Fruit fly (Drosophila melanogaster) whole organism, prepupa: ENCODE data around the gene CG31321.

Experiments used
- Blimp-1 ChIP-seq: fragments of 200-800 bp; sonication (Bioruptor generic); optimal IDR thresholded peaks from 3 replicates; lab custom pipeline; 2017; ENCODE audit warnings: missing biosample characterization, missing genetic modification characterization, mild to moderate bottlenecking, moderate library complexity, missing genetic modification reagents
- CG10669 ChIP-seq: fragments of 200-800 bp; sonication (Bioruptor generic); optimal IDR thresholded peaks from 3 replicates; lab custom pipeline; 2018; ENCODE audit warnings: missing biosample characterization, mild to moderate bottlenecking, missing genetic modification characterization, moderate library complexity
- CG11294 ChIP-seq: fragments of 200-800 bp; sonication (Bioruptor generic); IDR thresholded peaks from 2 replicates; pipeline ENCODE4 v1.3.6; 2022; ENCODE audit warnings: missing biosample characterization, missing genetic modification characterization
- CG11762 ChIP-seq: fragments of 200-800 bp; sonication (Bioruptor generic); optimal IDR thresholded peaks from 3 replicates; lab custom pipeline; 2016; ENCODE audit warnings: missing biosample characterization, missing genetic modification characterization; ENCODE audit not compliant: insufficient read depth
- CG15336 ChIP-seq: fragments of 200-800 bp; sonication (Bioruptor generic); IDR thresholded peaks from 2 replicates; pipeline ENCODE4 v1.3.6; 2022; ENCODE audit warnings: missing biosample characterization, missing genetic modification characterization
- CG1621 ChIP-seq: fragments of 200-800 bp; sonication (Bioruptor generic); optimal IDR thresholded peaks from 3 replicates; lab custom pipeline; 2018; ENCODE audit warnings: missing biosample characterization, mild to moderate bottlenecking, missing genetic modification characterization
- CG16779 ChIP-seq: fragments of 200-800 bp; sonication (Bioruptor generic); optimal IDR thresholded peaks from 3 replicates; lab custom pipeline; 2017; ENCODE audit warnings: missing biosample characterization, mild to moderate bottlenecking, missing genetic modification characterization
- CG3032 ChIP-seq: fragments of 200-800 bp; optimal IDR thresholded peaks from 2 replicates; lab custom pipeline; 2019; ENCODE audit warnings: missing biosample characterization, mild to moderate bottlenecking, missing genetic modification characterization, moderate library complexity
- CG32006 ChIP-seq: fragments of 200-800 bp; sonication (Bioruptor generic); optimal IDR thresholded peaks from 3 replicates; lab custom pipeline; 2017; ENCODE audit warnings: missing biosample characterization, mild to moderate bottlenecking, missing genetic modification characterization
- CG34406 ChIP-seq: fragments of 200-800 bp; sonication (Bioruptor generic); optimal IDR thresholded peaks from 3 replicates; lab custom pipeline; 2016; ENCODE audit warnings: missing biosample characterization, missing genetic modification characterization
- CG3919 ChIP-seq: fragments of 200-800 bp; sonication (Bioruptor generic); optimal IDR thresholded peaks from 3 replicates; lab custom pipeline; 2016; ENCODE audit warnings: missing biosample characterization, missing genetic modification characterization
- CG4318 ChIP-seq: fragments of 200-800 bp; sonication (Bioruptor generic); optimal IDR thresholded peaks from 3 replicates; lab custom pipeline; 2017; ENCODE audit warnings: missing biosample characterization, mild to moderate bottlenecking, missing genetic modification characterization
- CG6163 ChIP-seq: fragments of 200-800 bp; sonication (Bioruptor generic); IDR thresholded peaks from 3 replicates; pipeline ENCODE4 v1.3.6; 2022; ENCODE audit warnings: missing biosample characterization, missing genetic modification characterization
- CG6276 ChIP-seq: fragments of 200-800 bp; sonication (Bioruptor generic); optimal IDR thresholded peaks from 2 replicates; lab custom pipeline; 2017; ENCODE audit warnings: missing biosample characterization, mild to moderate bottlenecking, missing genetic modification characterization
- CG6792 ChIP-seq: fragments of 200-800 bp; sonication (Bioruptor generic); optimal IDR thresholded peaks from 3 replicates; lab custom pipeline; 2016; ENCODE audit warnings: missing biosample characterization, missing genetic modification characterization
- CG6808 ChIP-seq: fragments of 200-800 bp; sonication (Bioruptor generic); optimal IDR thresholded peaks from 3 replicates; lab custom pipeline; 2017; ENCODE audit warnings: missing biosample characterization, missing genetic modification characterization, mild to moderate bottlenecking, moderate library complexity, missing genetic modification reagents
- CG6854 ChIP-seq: fragments of 200-800 bp; sonication (Bioruptor generic); optimal IDR thresholded peaks from 2 replicates; lab custom pipeline; 2017; ENCODE audit warnings: missing biosample characterization, mild to moderate bottlenecking, missing genetic modification characterization
- CG7368 ChIP-seq: fragments of 200-800 bp; sonication (Bioruptor generic); optimal IDR thresholded peaks from 3 replicates; lab custom pipeline; 2016; ENCODE audit warnings: missing biosample characterization, missing genetic modification characterization
- CG8119 ChIP-seq: fragments of 200-800 bp; sonication (Bioruptor generic); IDR thresholded peaks from 3 replicates; pipeline ENCODE4 v1.3.6; 2022; ENCODE audit warnings: missing biosample characterization, missing genetic modification characterization
- CG8319 ChIP-seq: fragments of 200-800 bp; sonication (Bioruptor generic); optimal IDR thresholded peaks from 3 replicates; lab custom pipeline; 2016; ENCODE audit warnings: missing biosample characterization, missing genetic modification characterization
- Eip75B ChIP-seq: fragments of 200-800 bp; sonication (Bioruptor generic); optimal IDR thresholded peaks from 3 replicates; lab custom pipeline; 2016; ENCODE audit warnings: missing biosample characterization, missing genetic modification characterization
- Eip78C ChIP-seq: fragments of 200-800 bp; sonication (Bioruptor generic); peaks from one replicate; lab custom pipeline; 2016; ENCODE audit warnings: missing biosample characterization, missing genetic modification characterization
- Ets21C ChIP-seq: fragments of 200-800 bp; sonication (Bioruptor generic); optimal IDR thresholded peaks from 3 replicates; lab custom pipeline; 2016; ENCODE audit warnings: missing biosample characterization, missing genetic modification characterization
- Ets96B ChIP-seq: fragments of 200-800 bp; optimal IDR thresholded peaks from 2 replicates; lab custom pipeline; 2019; ENCODE audit warnings: missing biosample characterization, mild to moderate bottlenecking, missing genetic modification characterization, moderate library complexity
- Gug ChIP-seq: fragments of 200-800 bp; sonication (Bioruptor generic); IDR thresholded peaks from 2 replicates; pipeline ENCODE4 v1.3.6; 2022; ENCODE audit warnings: missing biosample characterization, missing genetic modification characterization
- Hr38 ChIP-seq: sonication (Bioruptor generic); optimal IDR thresholded peaks from 2 replicates; lab custom pipeline; 2016; ENCODE audit warnings: missing biosample characterization, missing genetic modification characterization
- Hr39 ChIP-seq: fragments of 200-800 bp; sonication (Bioruptor generic); optimal IDR thresholded peaks from 2 replicates; lab custom pipeline; 2016; ENCODE audit warnings: missing biosample characterization, missing genetic modification characterization
- Hr4 ChIP-seq: fragments of 200-800 bp; sonication (Bioruptor generic); optimal IDR thresholded peaks from 3 replicates; lab custom pipeline; 2016; ENCODE audit warnings: missing biosample characterization, missing genetic modification characterization
- Lpt ChIP-seq: fragments of 200-800 bp; sonication (Bioruptor generic); optimal IDR thresholded peaks from 3 replicates; lab custom pipeline; 2016; ENCODE audit warnings: missing biosample characterization, missing genetic modification characterization
- Met ChIP-seq: fragments of 200-800 bp; sonication (Bioruptor generic); optimal IDR thresholded peaks from 3 replicates; lab custom pipeline; 2016; ENCODE audit warnings: missing biosample characterization, missing genetic modification characterization
- Smox ChIP-seq: fragments of 200-800 bp; sonication (Bioruptor generic); optimal IDR thresholded peaks from 3 replicates; lab custom pipeline; 2016; ENCODE audit warnings: missing biosample characterization, missing genetic modification characterization
- Sox102F ChIP-seq: fragments of 200-800 bp; sonication (Bioruptor generic); optimal IDR thresholded peaks from 2 replicates; lab custom pipeline; 2016; ENCODE audit warnings: missing biosample characterization, mild to moderate bottlenecking, missing genetic modification characterization
- Sox14 ChIP-seq: fragments of 200-800 bp; sonication (Bioruptor generic); optimal IDR thresholded peaks from 3 replicates; lab custom pipeline; 2016; ENCODE audit warnings: missing biosample characterization, missing genetic modification characterization
- Sox15 ChIP-seq: fragments of 200-800 bp; sonication (Bioruptor generic); optimal IDR thresholded peaks from 3 replicates; lab custom pipeline; 2016; ENCODE audit warnings: missing biosample characterization, missing genetic modification characterization
- achi ChIP-seq: fragments of 200-800 bp; sonication (Bioruptor generic); optimal IDR thresholded peaks from 3 replicates; lab custom pipeline; 2016; ENCODE audit warnings: missing biosample characterization, missing genetic modification characterization
- acj6 ChIP-seq: fragments of 200-800 bp; sonication (Bioruptor generic); optimal IDR thresholded peaks from 3 replicates; lab custom pipeline; 2016; ENCODE audit warnings: missing biosample characterization, missing genetic modification characterization
- cyc ChIP-seq: fragments of 200-800 bp; sonication (Bioruptor generic); optimal IDR thresholded peaks from 3 replicates; lab custom pipeline; 2016; ENCODE audit warnings: missing biosample characterization, missing genetic modification characterization
- dac ChIP-seq: fragments of 200-800 bp; sonication (Bioruptor generic); optimal IDR thresholded peaks from 2 replicates; lab custom pipeline; 2017; ENCODE audit warnings: missing biosample characterization, mild to moderate bottlenecking, missing genetic modification characterization
- dsx ChIP-seq: fragments of 200-800 bp; optimal IDR thresholded peaks from 3 replicates; lab custom pipeline; 2019; ENCODE audit warnings: missing biosample characterization, mild to moderate bottlenecking, missing genetic modification characterization, moderate library complexity; ENCODE audit not compliant: poor library complexity, severe bottlenecking
- esn ChIP-seq: fragments of 200-800 bp; sonication (Bioruptor generic); optimal IDR thresholded peaks from 2 replicates; lab custom pipeline; 2016; ENCODE audit warnings: missing biosample characterization, mild to moderate bottlenecking, missing genetic modification characterization, moderate library complexity
- fd59A ChIP-seq: fragments of 200-800 bp; sonication (Bioruptor generic); optimal IDR thresholded peaks from 2 replicates; lab custom pipeline; 2017; ENCODE audit warnings: missing biosample characterization, mild to moderate bottlenecking, missing genetic modification characterization, missing genetic modification reagents
- fd85E ChIP-seq: fragments of 200-800 bp; sonication (Bioruptor generic); optimal IDR thresholded peaks from 3 replicates; lab custom pipeline; 2016; ENCODE audit warnings: missing biosample characterization, missing genetic modification characterization
- lz ChIP-seq: fragments of 200-800 bp; sonication (Bioruptor generic); optimal IDR thresholded peaks from 3 replicates; lab custom pipeline; 2016; ENCODE audit warnings: missing biosample characterization, missing genetic modification characterization
- net ChIP-seq: fragments of 200-800 bp; sonication (Bioruptor generic); optimal IDR thresholded peaks from 3 replicates; lab custom pipeline; 2016; ENCODE audit warnings: missing biosample characterization, missing genetic modification characterization
- pdm3 ChIP-seq: fragments of 200-800 bp; sonication (Bioruptor generic); optimal IDR thresholded peaks from 3 replicates; lab custom pipeline; 2016; ENCODE audit warnings: missing biosample characterization, missing genetic modification characterization
- salr ChIP-seq, 2 experiments: fragments of 200-800 bp; sonication (Bioruptor generic); optimal IDR thresholded peaks; 3 replicates each; lab custom pipeline; 2016 to 2018; ENCODE audit warnings: missing biosample characterization in 2 of 2, missing genetic modification characterization in 2 of 2, mild to moderate bottlenecking in 1 of 2
- spab ChIP-seq: fragments of 200-800 bp; sonication (Bioruptor generic); optimal IDR thresholded peaks from 2 replicates; lab custom pipeline; 2017; ENCODE audit warnings: missing biosample characterization, mild to moderate bottlenecking, missing genetic modification characterization, missing genetic modification reagents
- ss ChIP-seq, 2 experiments: fragments of 200-800 bp; sonication (Bioruptor generic); optimal IDR thresholded peaks; 2 replicates in 1 of 2; 3 replicates in 1 of 2; lab custom pipeline; 2017 to 2018; ENCODE audit warnings: mild to moderate bottlenecking in 2 of 2, missing biosample characterization in 2 of 2, missing genetic modification characterization in 2 of 2, moderate library complexity in 1 of 2
- svp ChIP-seq: fragments of 200-800 bp; sonication (Bioruptor generic); peaks from one replicate; lab custom pipeline; 2016; ENCODE audit warnings: missing biosample characterization, missing genetic modification characterization
- topi ChIP-seq: fragments of 200-800 bp; sonication (Bioruptor generic); optimal IDR thresholded peaks from 3 replicates; lab custom pipeline; 2016; ENCODE audit warnings: missing biosample characterization, missing genetic modification characterization
- vri ChIP-seq: fragments of 200-800 bp; sonication (Bioruptor generic); optimal IDR thresholded peaks from 3 replicates; lab custom pipeline; 2016; ENCODE audit warnings: missing biosample characterization, mild to moderate bottlenecking, missing genetic modification characterization

CG31321 gene

dm6 chr3R:14288669-14289383 is 21.3 kb upstream of the CG31321 start, which contains the start of gene red:
TSS of gene red (plus strand) at chr3R:14289071.
- TF ChIP-seq Lpt (GFP tag; lab: Kevin White, UChicago), result peak; percentile 28
- peak; percentile 65 for TF ChIP-seq CG15336
- TF ChIP-seq Eip78C, result peak; percentile 58
- no peak for TF ChIP-seq topi (GFP tag; lab: Kevin White, UChicago)
- TF ChIP-seq Gug (GFP tag; lab: Robert Waterston, UW), result peak; percentile 31; the same call in 1 of the 2 replicates
- TF ChIP-seq vri (GFP tag; lab: Kevin White, UChicago), result peak; percentile 66
- no peak for TF ChIP-seq dac
- no peak for TF ChIP-seq CG10669
- no peak for TF ChIP-seq Hr38
- no peak for TF ChIP-seq Smox (GFP tag; lab: Kevin White, UChicago)
- peak; percentile 55; the same call in 2 of the 3 replicates for TF ChIP-seq CG8119 (GFP tag; lab: Robert Waterston, UW)
- no peak for TF ChIP-seq CG8319 (GFP tag; lab: Kevin White, UChicago)
- peak; percentile 23 for TF ChIP-seq esn (GFP tag; lab: Kevin White, UChicago)
- TF ChIP-seq fd85E (GFP tag; lab: Kevin White, UChicago), result no peak
- TF ChIP-seq CG34406 (GFP tag; lab: Kevin White, UChicago), result no peak
- TF ChIP-seq CG11762, result no peak
- TF ChIP-seq CG3919 (GFP tag; lab: Kevin White, UChicago), result no peak
- peak; percentile 16 for TF ChIP-seq CG4318 (GFP tag; lab: Kevin White, UChicago)
- peak; percentile 54; the same call in 2 of the 3 replicates for TF ChIP-seq CG6163 (GFP tag; lab: Robert Waterston, UW)
- peak; percentile 41 to 58 for TF ChIP-seq ss (GFP tag; optimal IDR thresholded peaks at IDR 0.05; lab: Kevin White, UChicago)
- TF ChIP-seq net (GFP tag; lab: Kevin White, UChicago), result peak; percentile 3
- TF ChIP-seq pdm3, result peak; percentile 10
- peak; percentile 44 for TF ChIP-seq acj6 (GFP tag; lab: Kevin White, UChicago)
- no peak for TF ChIP-seq CG1621 (tag; lab: Kevin White, UChicago)
- TF ChIP-seq CG7368 (GFP tag; lab: Kevin White, UChicago), result no peak
- peak; percentile 67 for TF ChIP-seq svp (GFP tag; lab: Kevin White, UChicago)
- no peak for TF ChIP-seq Sox15 (GFP tag; lab: Kevin White, UChicago)
- TF ChIP-seq fd59A, result no peak
- peak; percentile 25 for TF ChIP-seq Sox102F
- peak; percentile 69 for TF ChIP-seq CG32006
- TF ChIP-seq Hr4 (GFP tag; lab: Kevin White, UChicago), result peak; percentile 69
- TF ChIP-seq dsx (GFP tag; lab: Kevin White, UChicago), result peak; percentile 43
- peak; percentile 96 for TF ChIP-seq Blimp-1 (GFP tag; lab: Kevin White, UChicago)
- TF ChIP-seq Sox14 (GFP tag; lab: Kevin White, UChicago), result no peak
- no peak for TF ChIP-seq spab (GFP tag; lab: Kevin White, UChicago)
- no peak for TF ChIP-seq CG16779 (tag; lab: Kevin White, UChicago)
- peak; percentile 34 for TF ChIP-seq achi (GFP tag; lab: Kevin White, UChicago)
- peak; percentile 9 for TF ChIP-seq Met (GFP tag; lab: Kevin White, UChicago)
- no peak for TF ChIP-seq lz
- TF ChIP-seq Ets21C, result no peak
- no peak for TF ChIP-seq cyc (GFP tag; lab: Kevin White, UChicago)
- TF ChIP-seq CG6854 (GFP tag; lab: Kevin White, UChicago), result peak; percentile 64
- no peak for TF ChIP-seq salr (GFP tag; optimal IDR thresholded peaks at IDR 0.05; lab: Kevin White, UChicago)
- TF ChIP-seq CG6276 (GFP tag; lab: Kevin White, UChicago), result peak; percentile 58
- peak; percentile 20 for TF ChIP-seq Eip75B (GFP tag; lab: Kevin White, UChicago)
- TF ChIP-seq Ets96B, result no peak
- no peak for TF ChIP-seq CG3032 (tag; lab: Kevin White, UChicago)
- TF ChIP-seq Hr39, result no peak
- peak; percentile 0 for TF ChIP-seq CG6808 (GFP tag; lab: Kevin White, UChicago)
- no peak for TF ChIP-seq CG6792 (GFP tag; lab: Kevin White, UChicago)
- TF ChIP-seq CG11294, result no peak
